Fruit fly (Drosophila melanogaster) whole organism, embryonic: ENCODE measurements around the gene ebd2.
A peak's percentile ranks its signal among the peaks of the same experiment; 100 is the strongest.

ENCODE experiments used
- Atf6 ChIP-seq: fragments of 200-800 bp; sonication (Bioruptor generic); IDR thresholded peaks from 2 replicates; pipeline ENCODE4 v1.3.6; 2022; ENCODE audit warnings: missing biosample characterization, missing genetic modification characterization
- BEAF-32 ChIP-seq: fragments of 200-800 bp; sonication (Bioruptor generic); optimal IDR thresholded peaks from 3 replicates; lab custom pipeline; 2017; ENCODE audit warnings: missing biosample characterization, missing genetic modification characterization, mild to moderate bottlenecking, moderate library complexity, missing genetic modification reagents
- BtbVII ChIP-seq: fragments of 200-800 bp; sonication (Bioruptor generic); optimal IDR thresholded peaks from 3 replicates; lab custom pipeline; 2017; ENCODE audit warnings: missing biosample characterization, mild to moderate bottlenecking, missing genetic modification characterization
- CG10543 ChIP-seq: fragments of 200-800 bp; sonication (Bioruptor generic); optimal IDR thresholded peaks from 3 replicates; lab custom pipeline; 2017; ENCODE audit warnings: missing biosample characterization, mild to moderate bottlenecking, missing genetic modification characterization, moderate library complexity
- CG10979 ChIP-seq: fragments of 200-800 bp; sonication (Bioruptor generic); optimal IDR thresholded peaks from 2 replicates; lab custom pipeline; 2018; ENCODE audit warnings: missing biosample characterization, mild to moderate bottlenecking, missing genetic modification characterization, moderate library complexity
- CG11504 ChIP-seq: fragments of 200-800 bp; sonication (Bioruptor generic); optimal IDR thresholded peaks from 3 replicates; lab custom pipeline; 2019; ENCODE audit warnings: missing biosample characterization, mild to moderate bottlenecking, missing genetic modification characterization, moderate library complexity
- CG12104 ChIP-seq: fragments of 200-800 bp; sonication (Bioruptor generic); optimal IDR thresholded peaks from 3 replicates; lab custom pipeline; 2016; ENCODE audit warnings: missing biosample characterization, missing genetic modification characterization
- CG12236 ChIP-seq: fragments of 200-800 bp; sonication (Bioruptor generic); optimal IDR thresholded peaks from 2 replicates; lab custom pipeline; 2016; ENCODE audit warnings: missing biosample characterization, missing genetic modification characterization
- CG13287 ChIP-seq: fragments of 200-800 bp; sonication (Bioruptor generic); IDR thresholded peaks from 2 replicates; pipeline ENCODE4 v1.3.6; 2022; ENCODE audit warnings: missing biosample characterization, missing genetic modification characterization; ENCODE audit not compliant: partially characterized antibody
- CG14667 ChIP-seq: fragments of 200-800 bp; sonication (Bioruptor generic); IDR thresholded peaks from 2 replicates; pipeline ENCODE4 v1.3.6; 2022; ENCODE audit warnings: missing biosample characterization, missing genetic modification characterization
- CG14710 ChIP-seq: fragments of 200-800 bp; sonication (Bioruptor generic); optimal IDR thresholded peaks from 3 replicates; lab custom pipeline; 2019; ENCODE audit warnings: missing biosample characterization, mild to moderate bottlenecking, missing genetic modification characterization, moderate library complexity
- CG14860 ChIP-seq: fragments of 200-800 bp; sonication (Bioruptor generic); IDR thresholded peaks from 3 replicates; pipeline ENCODE4 v1.3.6; 2022; ENCODE audit warnings: missing biosample characterization, missing genetic modification characterization; ENCODE audit not compliant: partially characterized antibody
- CG14965 ChIP-seq: fragments of 200-800 bp; sonication (Bioruptor generic); optimal IDR thresholded peaks from 2 replicates; lab custom pipeline; 2016; ENCODE audit warnings: missing biosample characterization, missing genetic modification characterization, borderline replicate concordance
- CG17385 ChIP-seq: fragments of 200-800 bp; sonication (Bioruptor generic); optimal IDR thresholded peaks from 3 replicates; lab custom pipeline; 2018; ENCODE audit warnings: missing biosample characterization, mild to moderate bottlenecking, missing genetic modification characterization
- CG2129 ChIP-seq: fragments of 200-800 bp; sonication (Bioruptor generic); IDR thresholded peaks from 2 replicates; pipeline ENCODE4 v1.3.6; 2022; ENCODE audit warnings: missing biosample characterization, missing genetic modification characterization; ENCODE audit not compliant: partially characterized antibody
- CG30431 ChIP-seq: fragments of 200-800 bp; sonication (Bioruptor generic); optimal IDR thresholded peaks from 2 replicates; lab custom pipeline; 2017; ENCODE audit warnings: missing biosample characterization, missing genetic modification characterization
- CG32532 ChIP-seq: fragments of 200-800 bp; sonication (Bioruptor generic); IDR thresholded peaks from 2 replicates; pipeline ENCODE4 v1.3.6; 2022; ENCODE audit warnings: missing biosample characterization, missing genetic modification characterization
- CG33557 ChIP-seq: fragments of 200-800 bp; sonication (Bioruptor generic); optimal IDR thresholded peaks from 2 replicates; lab custom pipeline; 2019; ENCODE audit warnings: missing biosample characterization, mild to moderate bottlenecking, missing genetic modification characterization, moderate library complexity
- CG34224 ChIP-seq: fragments of 200-800 bp; sonication (Bioruptor generic); IDR thresholded peaks from 3 replicates; pipeline ENCODE4 v1.3.6; 2022; ENCODE audit warnings: missing biosample characterization, missing genetic modification characterization; ENCODE audit not compliant: partially characterized antibody
- CG43689 ChIP-seq: fragments of 200-800 bp; sonication (Bioruptor generic); IDR thresholded peaks from 2 replicates; pipeline ENCODE4 v1.3.6; 2022; ENCODE audit warnings: missing biosample characterization, missing genetic modification characterization
- CG4707 ChIP-seq: fragments of 200-800 bp; sonication (Bioruptor generic); optimal IDR thresholded peaks from 2 replicates; lab custom pipeline; 2018; ENCODE audit warnings: missing biosample characterization, mild to moderate bottlenecking, missing genetic modification characterization, moderate library complexity
- CG4820 ChIP-seq: fragments of 200-800 bp; sonication (Bioruptor generic); optimal IDR thresholded peaks from 3 replicates; lab custom pipeline; 2016; ENCODE audit warnings: missing biosample characterization, missing genetic modification characterization
- CG6272 ChIP-seq: fragments of 200-800 bp; sonication (Bioruptor generic); IDR thresholded peaks from 2 replicates; pipeline ENCODE4 v1.3.6; 2022; ENCODE audit warnings: missing biosample characterization, missing genetic modification characterization
- CG7928 ChIP-seq: fragments of 200-800 bp; sonication (Bioruptor generic); optimal IDR thresholded peaks from 2 replicates; lab custom pipeline; 2017; ENCODE audit warnings: missing biosample characterization, mild to moderate bottlenecking, missing genetic modification characterization
- CG9215 ChIP-seq: fragments of 200-800 bp; sonication (Bioruptor generic); IDR thresholded peaks from 2 replicates; pipeline ENCODE4 v1.3.6; 2022; ENCODE audit warnings: missing biosample characterization, missing genetic modification characterization
- E2f1 ChIP-seq: fragments of 200-800 bp; sonication (Bioruptor generic); IDR thresholded peaks from 2 replicates; pipeline ENCODE4 v1.3.6; 2022; ENCODE audit warnings: missing biosample characterization, missing genetic modification characterization
- Eip74EF ChIP-seq, 2 experiments: fragments of 200-800 bp in 1 of 2; fragments of >200 bp in 1 of 2; sonication (Bioruptor generic) in 1 of 2; optimal IDR thresholded peaks; 2 replicates each; lab custom pipeline; 2017 to 2019; ENCODE audit warnings: missing biosample characterization in 2 of 2, missing genetic modification characterization in 2 of 2, mild to moderate bottlenecking in 1 of 2, moderate library complexity in 1 of 2
- Ets65A ChIP-seq: fragments of 200-800 bp; sonication (Bioruptor generic); peaks from one replicate; lab custom pipeline; 2016; ENCODE audit warnings: missing biosample characterization, missing genetic modification characterization
- Gug ChIP-seq: fragments of 200-800 bp; sonication (Bioruptor generic); IDR thresholded peaks from 4 replicates; pipeline ENCODE4 v1.3.6; 2022; ENCODE audit warnings: missing biosample characterization, missing genetic modification characterization
- Hmx ChIP-seq: fragments of 200-800 bp; sonication (Bioruptor generic); optimal IDR thresholded peaks from 2 replicates; lab custom pipeline; 2016; ENCODE audit warnings: missing biosample characterization, missing genetic modification characterization
- Hr78 ChIP-seq, 2 experiments: fragments of 200-800 bp in 1 of 2; fragments of >200 bp in 1 of 2; sonication (Bioruptor generic) in 1 of 2; optimal IDR thresholded peaks; 2 replicates each; lab custom pipeline; 2017 to 2019; ENCODE audit warnings: missing biosample characterization in 2 of 2, missing genetic modification characterization in 2 of 2, mild to moderate bottlenecking in 1 of 2, moderate library complexity in 1 of 2
- Med ChIP-seq: fragments of 200-800 bp; sonication (Bioruptor generic); peaks from one replicate; lab custom pipeline; 2016; ENCODE audit warnings: missing biosample characterization, missing genetic modification characterization, mild to moderate bottlenecking, inconsistent platforms, moderate library complexity
- Poxn ChIP-seq: fragments of 200-800 bp; sonication (Bioruptor generic); IDR thresholded peaks from 2 replicates; pipeline ENCODE4 v1.3.6; 2022; ENCODE audit warnings: missing biosample characterization, missing genetic modification characterization
- Trl ChIP-seq, 3 experiments: fragments of >200 bp in 2 of 3; fragments of 200-800 bp in 1 of 3; sonication (Bioruptor generic) in 1 of 3; optimal IDR thresholded peaks; 2 replicates in 1 of 3; 3 replicates in 2 of 3; lab custom pipeline; 2016 to 2017; ENCODE audit warnings: missing biosample characterization in 1 of 3, missing genetic modification characterization in 1 of 3
- bcd ChIP-seq: fragments of 200-800 bp; sonication (Bioruptor generic); optimal IDR thresholded peaks from 2 replicates; lab custom pipeline; 2017; ENCODE audit warnings: missing biosample characterization, mild to moderate bottlenecking, missing genetic modification characterization
- croc ChIP-seq: fragments of 200-800 bp; sonication (Bioruptor generic); conservative IDR thresholded peaks from 3 replicates; pipeline ENCODE4 v1.3.6; 2022; ENCODE audit warnings: missing biosample characterization, missing genetic modification characterization
- maf-S ChIP-seq: fragments of 200-800 bp; sonication (Bioruptor generic); optimal IDR thresholded peaks from 2 replicates; lab custom pipeline; 2016; ENCODE audit warnings: missing biosample characterization, missing genetic modification characterization
- ranshi ChIP-seq: fragments of 200-800 bp; sonication (Bioruptor generic); IDR thresholded peaks from 2 replicates; pipeline ENCODE4 v1.3.6; 2022; ENCODE audit warnings: missing biosample characterization, missing genetic modification characterization
- seq ChIP-seq: fragments of 200-800 bp; sonication (Bioruptor generic); IDR thresholded peaks from 2 replicates; pipeline ENCODE4 v1.3.6; 2022; ENCODE audit warnings: missing biosample characterization, missing genetic modification characterization
- slbo ChIP-seq: fragments of 200-800 bp; sonication (Bioruptor generic); IDR thresholded peaks from 2 replicates; pipeline ENCODE4 v1.3.6; 2022; ENCODE audit warnings: missing biosample characterization, missing genetic modification characterization
- sqz ChIP-seq: fragments of 200-800 bp; sonication (Bioruptor generic); optimal IDR thresholded peaks from 3 replicates; lab custom pipeline; 2018; ENCODE audit warnings: missing biosample characterization, mild to moderate bottlenecking, missing genetic modification characterization
- tll ChIP-seq, 2 experiments: fragments of 200-800 bp in 1 of 2; fragments of >200 bp in 1 of 2; sonication (Bioruptor generic) in 1 of 2; optimal IDR thresholded peaks; 2 replicates each; lab custom pipeline; 2017 to 2019; ENCODE audit warnings: missing biosample characterization in 2 of 2, missing genetic modification characterization in 2 of 2, mild to moderate bottlenecking in 1 of 2, moderate library complexity in 1 of 2
- yki ChIP-seq: fragments of >200 bp; optimal IDR thresholded peaks from 3 replicates; lab custom pipeline; 2018

Gene ebd2

dm6 chr3L:21382158-21382610 is 33.1 kb upstream of the ebd2 start, which contains the start of gene rgn (continued):
- TF ChIP-seq CG7928 (GFP tag; lab: Kevin White, UChicago) (peak; percentile 56), CG33557 (GFP tag; lab: Kevin White, UChicago) (no peak), Atf6 (peak; percentile 73), CG2129 (GFP tag; lab: Robert Waterston, UW) (no peak), bcd (GFP tag; lab: Kevin White, UChicago) (peak; percentile 80), CG9215 (GFP tag; lab: Robert Waterston, UW) (peak; percentile 72), croc (no peak), CG10543 (GFP tag; lab: Kevin White, UChicago) (peak; percentile 45), CG12236 (GFP tag; lab: Kevin White, UChicago) (no peak), Ets65A (GFP tag; lab: Kevin White, UChicago) (peak; percentile 91), ranshi (peak; percentile 64; the same call in 1 of the 2 replicates), seq (GFP tag; lab: Robert Waterston, UW) (peak; percentile 71), CG14710 (tag; lab: Kevin White, UChicago) (no peak), CG17385 (GFP tag; lab: Kevin White, UChicago) (peak; percentile 87), yki (lab: Kevin White, UChicago) (no peak), E2f1 (GFP tag; lab: Robert Waterston, UW) (peak; percentile 77), Hmx (no peak), CG34224 (GFP tag; lab: Robert Waterston, UW) (no peak; the same call in 2 of the 3 replicates), CG43689 (GFP tag; lab: Robert Waterston, UW) (peak; percentile 34; the same call in 1 of the 2 replicates), slbo (GFP tag; lab: Robert Waterston, UW) (peak; percentile 88), CG6272 (GFP tag; lab: Robert Waterston, UW) (peak; percentile 47; the same call in 1 of the 2 replicates), Med (GFP tag; lab: Kevin White, UChicago) (peak; percentile 94), CG30431 (peak; percentile 55), CG12104 (GFP tag; lab: Kevin White, UChicago) (peak; percentile 65), CG14667 (peak; percentile 26; the same call in 1 of the 2 replicates), Hr78 (GFP tag; optimal IDR thresholded peaks at IDR 0.05; lab: Kevin White, UChicago) (no peak), Gug (GFP tag; lab: Robert Waterston, UW) (peak; percentile 63; the same call in 1 of the 4 replicates), CG4820 (GFP tag; lab: Kevin White, UChicago) (peak; percentile 54), Eip74EF (GFP tag; optimal IDR thresholded peaks at IDR 0.05; lab: Kevin White, UChicago) (peak in 1 of 2 experiments; percentile 36)

- TF ChIP-seq BtbVII = no peak
- TF ChIP-seq maf-S (GFP tag; lab: Kevin White, UChicago) = no peak
- TF ChIP-seq sqz (GFP tag; lab: Kevin White, UChicago) = no peak
- no peak for TF ChIP-seq CG13287 (GFP tag; lab: Robert Waterston, UW)
- no peak for TF ChIP-seq CG10979 (tag; lab: Kevin White, UChicago)
- TF ChIP-seq BEAF-32 (GFP tag; lab: Kevin White, UChicago) = no peak
- no peak for TF ChIP-seq CG14965 (GFP tag; lab: Kevin White, UChicago)
- TF ChIP-seq CG11504 (tag; lab: Kevin White, UChicago) = peak; percentile 95
- TF ChIP-seq Ets65A (GFP tag; lab: Kevin White, UChicago) = no peak
- TF ChIP-seq CG14860 (GFP tag; lab: Robert Waterston, UW) = no peak
- TF ChIP-seq Poxn (GFP tag; lab: Robert Waterston, UW) = no peak
- peak in 1 of 2 experiments; percentile 38 for TF ChIP-seq Trl (optimal IDR thresholded peaks at IDR 0.05; lab: Kevin White, UChicago)
- TF ChIP-seq Trl (GFP tag; optimal IDR thresholded peaks at IDR 0.05; lab: Kevin White, UChicago) = no peak
- TF ChIP-seq tll (GFP tag; optimal IDR thresholded peaks at IDR 0.05; lab: Kevin White, UChicago) = no peak
- no peak for TF ChIP-seq CG4707
- TF ChIP-seq CG32532 (GFP tag; lab: Robert Waterston, UW) = no peak
Measured at dm6 chr3L:21381746-21382145, 32.7 kb upstream of the ebd2 start.
